Fruit fly (Drosophila melanogaster) whole organism, embryonic: ENCODE measurements around the gene Dmtn.

Experiments
- Atf6 ChIP-seq: fragments of 200-800 bp; sonication (Bioruptor generic); IDR thresholded peaks from 2 replicates; pipeline ENCODE4 v1.3.6; 2022; ENCODE audit warnings: missing biosample characterization, missing genetic modification characterization
- B-H2 ChIP-seq: fragments of 200-800 bp; sonication (Bioruptor generic); optimal IDR thresholded peaks from 2 replicates; lab custom pipeline; 2018; ENCODE audit warnings: missing biosample characterization, mild to moderate bottlenecking, missing genetic modification characterization
- CG10543 ChIP-seq: fragments of 200-800 bp; sonication (Bioruptor generic); optimal IDR thresholded peaks from 3 replicates; lab custom pipeline; 2017; ENCODE audit warnings: missing biosample characterization, mild to moderate bottlenecking, missing genetic modification characterization, moderate library complexity
- CG11504 ChIP-seq: fragments of 200-800 bp; sonication (Bioruptor generic); optimal IDR thresholded peaks from 3 replicates; lab custom pipeline; 2019; ENCODE audit warnings: missing biosample characterization, mild to moderate bottlenecking, missing genetic modification characterization, moderate library complexity
- CG12299 ChIP-seq: fragments of 200-800 bp; sonication (Bioruptor generic); optimal IDR thresholded peaks from 2 replicates; lab custom pipeline; 2018; ENCODE audit warnings: missing biosample characterization, mild to moderate bottlenecking, missing genetic modification characterization
- CG12769 ChIP-seq: fragments of 200-800 bp; sonication (Bioruptor generic); optimal IDR thresholded peaks from 2 replicates; lab custom pipeline; 2019; ENCODE audit warnings: missing biosample characterization, mild to moderate bottlenecking, missing genetic modification characterization, moderate library complexity
- CG13296 ChIP-seq: fragments of 200-800 bp; sonication (Bioruptor generic); optimal IDR thresholded peaks from 3 replicates; lab custom pipeline; 2018; ENCODE audit warnings: missing biosample characterization, mild to moderate bottlenecking, missing genetic modification characterization
- CG1529 ChIP-seq: fragments of 200-800 bp; sonication (Bioruptor generic); optimal IDR thresholded peaks from 3 replicates; lab custom pipeline; 2018; ENCODE audit warnings: missing biosample characterization, missing genetic modification characterization
- CG1603 ChIP-seq: fragments of 200-800 bp; sonication (Bioruptor generic); optimal IDR thresholded peaks from 2 replicates; lab custom pipeline; 2019; ENCODE audit warnings: missing biosample characterization, mild to moderate bottlenecking, missing genetic modification characterization, moderate library complexity
- CG17568 ChIP-seq: fragments of 200-800 bp; sonication (Bioruptor generic); optimal IDR thresholded peaks from 2 replicates; lab custom pipeline; 2018; ENCODE audit warnings: missing biosample characterization, mild to moderate bottlenecking, missing genetic modification characterization, moderate library complexity
- CG2116 ChIP-seq: fragments of 200-800 bp; sonication (Bioruptor generic); optimal IDR thresholded peaks from 3 replicates; lab custom pipeline; 2018; ENCODE audit warnings: missing biosample characterization, mild to moderate bottlenecking, missing genetic modification characterization
- CG2120 ChIP-seq: fragments of 200-800 bp; sonication (Bioruptor generic); optimal IDR thresholded peaks from 3 replicates; lab custom pipeline; 2016; ENCODE audit warnings: missing biosample characterization, missing genetic modification characterization
- CG3407 ChIP-seq: fragments of 200-800 bp; sonication (Bioruptor generic); optimal IDR thresholded peaks from 2 replicates; lab custom pipeline; 2018; ENCODE audit warnings: missing biosample characterization, mild to moderate bottlenecking, missing genetic modification characterization
- CG3847 ChIP-seq: fragments of 200-800 bp; sonication (Bioruptor generic); IDR thresholded peaks from 2 replicates; pipeline ENCODE4 v1.3.6; 2022; ENCODE audit warnings: missing biosample characterization, missing genetic modification characterization
- CG4707 ChIP-seq: fragments of 200-800 bp; sonication (Bioruptor generic); optimal IDR thresholded peaks from 2 replicates; lab custom pipeline; 2018; ENCODE audit warnings: missing biosample characterization, mild to moderate bottlenecking, missing genetic modification characterization, moderate library complexity
- CG8924 ChIP-seq: fragments of 200-800 bp; optimal IDR thresholded peaks from 3 replicates; lab custom pipeline; 2019; ENCODE audit warnings: missing biosample characterization, mild to moderate bottlenecking, missing genetic modification characterization, moderate library complexity
- CHES-1-like ChIP-seq: fragments of 200-800 bp; sonication (Bioruptor generic); optimal IDR thresholded peaks from 2 replicates; lab custom pipeline; 2016; ENCODE audit warnings: missing biosample characterization, missing genetic modification characterization
- Dbx ChIP-seq: fragments of 200-800 bp; sonication (Bioruptor generic); IDR thresholded peaks from 3 replicates; pipeline ENCODE4 v1.3.6; 2022; ENCODE audit warnings: missing biosample characterization, missing genetic modification characterization
- Dref ChIP-seq: fragments of 200-800 bp; sonication (Bioruptor generic); IDR thresholded peaks from 2 replicates; pipeline ENCODE4 v1.3.6; 2022; ENCODE audit warnings: missing biosample characterization, missing genetic modification characterization
- HmgD ChIP-seq: fragments of 200-800 bp; sonication (Bioruptor generic); optimal IDR thresholded peaks from 3 replicates; lab custom pipeline; 2016; ENCODE audit warnings: missing biosample characterization, missing genetic modification characterization
- Med ChIP-seq: fragments of 200-800 bp; sonication (Bioruptor generic); peaks from one replicate; lab custom pipeline; 2016; ENCODE audit warnings: missing biosample characterization, missing genetic modification characterization, mild to moderate bottlenecking, inconsistent platforms, moderate library complexity
- Taf1 ChIP-seq: fragments of 200-800 bp; sonication (Bioruptor generic); IDR thresholded peaks from 2 replicates; pipeline ENCODE4 v1.3.6; 2022; ENCODE audit warnings: missing biosample characterization, missing genetic modification characterization
- cad ChIP-seq: fragments of >200 bp; optimal IDR thresholded peaks from 2 replicates; lab custom pipeline; 2017; ENCODE audit warnings: missing biosample characterization, missing genetic modification characterization
- cg ChIP-seq: fragments of 200-800 bp; sonication (Bioruptor generic); optimal IDR thresholded peaks from 3 replicates; lab custom pipeline; 2019; ENCODE audit warnings: missing biosample characterization, mild to moderate bottlenecking, missing genetic modification characterization, moderate library complexity
- chinmo ChIP-seq: fragments of 200-800 bp; sonication (Bioruptor generic); IDR thresholded peaks from 4 replicates; pipeline ENCODE4 v1.3.6; 2022; ENCODE audit warnings: missing biosample characterization, missing genetic modification characterization; ENCODE audit not compliant: partially characterized antibody
- crol ChIP-seq: fragments of 200-800 bp; sonication (Bioruptor generic); IDR thresholded peaks from 2 replicates; pipeline ENCODE4 v1.3.6; 2022; ENCODE audit warnings: missing biosample characterization, missing genetic modification characterization
- cwo ChIP-seq: fragments of 200-800 bp; sonication (Bioruptor generic); optimal IDR thresholded peaks from 3 replicates; lab custom pipeline; 2017; ENCODE audit warnings: missing biosample characterization, missing genetic modification characterization, mild to moderate bottlenecking, moderate library complexity, missing genetic modification reagents
- danr ChIP-seq: fragments of 200-800 bp; sonication (Bioruptor generic); IDR thresholded peaks from 2 replicates; pipeline ENCODE4 v1.3.6; 2022; ENCODE audit warnings: missing biosample characterization, missing genetic modification characterization
- dpn ChIP-seq, 2 experiments: fragments of 200-800 bp; sonication (Bioruptor generic); optimal IDR thresholded peaks; 3 replicates each; lab custom pipeline; 2016; ENCODE audit warnings: missing biosample characterization in 2 of 2, missing genetic modification characterization in 2 of 2
- eve ChIP-seq, 2 experiments: fragments of >200 bp; optimal IDR thresholded peaks; 2 replicates each; lab custom pipeline; 2017; ENCODE audit warnings: missing biosample characterization in 2 of 2, missing genetic modification characterization in 2 of 2
- exex ChIP-seq: fragments of 200-800 bp; sonication (Bioruptor generic); optimal IDR thresholded peaks from 4 replicates; lab custom pipeline; 2018; ENCODE audit warnings: missing biosample characterization, mild to moderate bottlenecking, missing genetic modification characterization, moderate library complexity
- grau ChIP-seq: fragments of 200-800 bp; optimal IDR thresholded peaks from 3 replicates; lab custom pipeline; 2019; ENCODE audit warnings: missing biosample characterization, mild to moderate bottlenecking, missing genetic modification characterization, moderate library complexity
- gro ChIP-seq: fragments of 200-800 bp; sonication (Bioruptor generic); optimal IDR thresholded peaks from 2 replicates; lab custom pipeline; 2016; ENCODE audit warnings: missing biosample characterization, missing genetic modification characterization
- ham ChIP-seq: fragments of 200-800 bp; sonication (Bioruptor generic); IDR thresholded peaks from 2 replicates; pipeline ENCODE4 v1.3.6; 2022; ENCODE audit warnings: missing biosample characterization, missing genetic modification characterization
- her ChIP-seq: fragments of 200-800 bp; sonication (Bioruptor generic); optimal IDR thresholded peaks from 2 replicates; lab custom pipeline; 2016; ENCODE audit warnings: missing biosample characterization, missing genetic modification characterization
- salm ChIP-seq: fragments of 200-800 bp; sonication (Bioruptor generic); optimal IDR thresholded peaks from 2 replicates; lab custom pipeline; 2018; ENCODE audit warnings: missing biosample characterization, mild to moderate bottlenecking, missing genetic modification characterization
- scrt ChIP-seq: fragments of 200-800 bp; sonication (Bioruptor generic); optimal IDR thresholded peaks from 2 replicates; lab custom pipeline; 2018; ENCODE audit warnings: missing biosample characterization, mild to moderate bottlenecking, missing genetic modification characterization, moderate library complexity
- sd ChIP-seq: fragments of 200-800 bp; sonication (Bioruptor generic); optimal IDR thresholded peaks from 3 replicates; lab custom pipeline; 2018; ENCODE audit warnings: missing biosample characterization, mild to moderate bottlenecking, missing genetic modification characterization, moderate library complexity
- sens ChIP-seq: fragments of 200-800 bp; sonication (Bioruptor generic); peaks from one replicate; lab custom pipeline; 2016; ENCODE audit warnings: missing biosample characterization, missing genetic modification characterization
- slbo ChIP-seq: fragments of 200-800 bp; sonication (Bioruptor generic); IDR thresholded peaks from 2 replicates; pipeline ENCODE4 v1.3.6; 2022; ENCODE audit warnings: missing biosample characterization, missing genetic modification characterization
- sob ChIP-seq: fragments of 200-800 bp; sonication (Bioruptor generic); IDR thresholded peaks from 2 replicates; pipeline ENCODE4 v1.3.6; 2022; ENCODE audit warnings: missing biosample characterization, missing genetic modification characterization
- stwl ChIP-seq: fragments of 200-800 bp; sonication (Bioruptor generic); optimal IDR thresholded peaks from 3 replicates; lab custom pipeline; 2018; ENCODE audit warnings: missing biosample characterization, mild to moderate bottlenecking, missing genetic modification characterization, moderate library complexity
- sug ChIP-seq: fragments of 200-800 bp; optimal IDR thresholded peaks from 2 replicates; lab custom pipeline; 2019; ENCODE audit warnings: missing biosample characterization, mild to moderate bottlenecking, missing genetic modification characterization, moderate library complexity
- trh ChIP-seq: fragments of 200-800 bp; sonication (Bioruptor generic); optimal IDR thresholded peaks from 2 replicates; lab custom pipeline; 2016; ENCODE audit warnings: missing biosample characterization, missing genetic modification characterization
- tx ChIP-seq: fragments of 200-800 bp; sonication (Bioruptor generic); optimal IDR thresholded peaks from 2 replicates; lab custom pipeline; 2016; ENCODE audit warnings: missing biosample characterization, missing genetic modification characterization

Gene Dmtn

dm6 chr3R:6402522-6403171, 3.0 kb downstream of the Dmtn start (continued):
- peak; percentile 61 for TF ChIP-seq sd (tag; lab: Kevin White, UChicago)
- no peak for TF ChIP-seq CG4707 (GFP tag; lab: Kevin White, UChicago)
- no peak for TF ChIP-seq her (GFP tag; lab: Kevin White, UChicago)
- peak; percentile 45 for TF ChIP-seq cad (GFP tag; lab: Kevin White, UChicago)
- peak; percentile 29; the same call in 1 of the 2 replicates for TF ChIP-seq ham
- no peak for TF ChIP-seq Taf1 (GFP tag; lab: Robert Waterston, UW)
- TF ChIP-seq CG1603 (tag; lab: Kevin White, UChicago): no peak
- TF ChIP-seq gro (GFP tag; lab: Kevin White, UChicago): peak; percentile 28
- TF ChIP-seq CG10543 (GFP tag; lab: Kevin White, UChicago): peak; percentile 7
- peak; percentile 62 for TF ChIP-seq Med (GFP tag; lab: Kevin White, UChicago)
- TF ChIP-seq CG2116 (GFP tag; lab: Kevin White, UChicago): no peak
- TF ChIP-seq sug (tag; lab: Kevin White, UChicago): peak; percentile 76
- TF ChIP-seq exex (tag; lab: Kevin White, UChicago): peak; percentile 94
- no peak for TF ChIP-seq tx (GFP tag; lab: Kevin White, UChicago)
- TF ChIP-seq Dbx (GFP tag; lab: Robert Waterston, UW): no peak
- no peak for TF ChIP-seq danr (GFP tag; lab: Robert Waterston, UW)
- TF ChIP-seq dpn (GFP tag; optimal IDR thresholded peaks at IDR 0.05; lab: Kevin White, UChicago): no peak
- TF ChIP-seq cg (GFP tag; lab: Kevin White, UChicago): no peak
- TF ChIP-seq chinmo (GFP tag; lab: Robert Waterston, UW): 0 out of 4 replicates have a peak, but pooled peaks have one; percentile 69
- TF ChIP-seq crol (GFP tag; lab: Robert Waterston, UW): peak; percentile 85
- no peak for TF ChIP-seq CG3407 (GFP tag; lab: Kevin White, UChicago)
- no peak for TF ChIP-seq CG1529 (GFP tag; lab: Kevin White, UChicago)
- TF ChIP-seq CG11504 (tag; lab: Kevin White, UChicago): no peak

dm6 chr3R:6401522-6401844, 4.2 kb downstream of the Dmtn start:
- TF ChIP-seq HmgD (GFP tag; lab: Kevin White, UChicago) (no peak), Med (GFP tag; lab: Kevin White, UChicago) (peak; percentile 53), slbo (0 out of 2 replicates have a peak, but pooled peaks have one; percentile 35), grau (tag; lab: Kevin White, UChicago) (no peak), CG2120 (GFP tag; lab: Kevin White, UChicago) (peak; percentile 40)

dm6 chr3R:6400710-6401521, 4.8 kb downstream of the Dmtn start:
- TF ChIP-seq CG12769 (tag; lab: Kevin White, UChicago) (peak; percentile 38), stwl (tag; lab: Kevin White, UChicago) (no peak), salm (tag; lab: Kevin White, UChicago) (peak; percentile 52), sob (GFP tag; lab: Robert Waterston, UW) (peak; percentile 31; the same call in 1 of the 2 replicates), scrt (peak; percentile 17), sug (tag; lab: Kevin White, UChicago) (peak; percentile 34), CG8924 (tag; lab: Kevin White, UChicago) (peak; percentile 41), eve (GFP tag; optimal IDR thresholded peaks at IDR 0.05; lab: Kevin White, UChicago) (peak in 1 of 2 experiments; percentile 64), Dref (GFP tag; lab: Robert Waterston, UW) (no peak), CHES-1-like (GFP tag; lab: Kevin White, UChicago) (no peak), B-H2 (GFP tag; lab: Kevin White, UChicago) (peak; percentile 4), cwo (GFP tag; lab: Kevin White, UChicago) (peak; percentile 73), Atf6 (0 out of 2 replicates have a peak, but pooled peaks have one; percentile 11), trh (GFP tag; lab: Kevin White, UChicago) (no peak), Med (GFP tag; lab: Kevin White, UChicago) (peak; percentile 74), sens (GFP tag; lab: Kevin White, UChicago) (peak; percentile 73), CG12299 (no peak), CG13296 (GFP tag; lab: Kevin White, UChicago) (peak; percentile 43), grau (tag; lab: Kevin White, UChicago) (peak; percentile 10), CG3847 (GFP tag; lab: Robert Waterston, UW) (0 out of 2 replicates have a peak, but pooled peaks have one; percentile 6), CG17568 (peak; percentile 27)
